Fruit fly (Drosophila melanogaster): ENCODE measurements around the gene CG31709.

CG31709 gene

dm6 chr2L:9569588-9570434, 9.6 kb downstream of the CG31709 start (continued):
- peak; percentile 94 for TF ChIP-seq row (GFP tag; IDR thresholded peaks at IDR 0.05)
- TF ChIP-seq B-H2 (GFP tag; optimal IDR thresholded peaks at IDR 0.05), result peak; percentile 91
- no peak; the same call in 1 of the 2 replicates for TF ChIP-seq CG10321 (GFP tag; IDR thresholded peaks at IDR 0.05)
- TF ChIP-seq CG9932 (GFP tag; IDR thresholded peaks at IDR 0.05), result peak; percentile 89
- TF ChIP-seq Meics (GFP tag; optimal IDR thresholded peaks at IDR 0.05), result peak; percentile 98
- peak; percentile 89 for TF ChIP-seq CG13624 (GFP tag; optimal IDR thresholded peaks at IDR 0.05)
- no peak for TF ChIP-seq yki (optimal IDR thresholded peaks at IDR 0.05)
- TF ChIP-seq Antp (GFP tag; optimal IDR thresholded peaks at IDR 0.05), result peak; percentile 80
- TF ChIP-seq bcd (GFP tag; optimal IDR thresholded peaks at IDR 0.05), result peak; percentile 98
- TF ChIP-seq fd3F (GFP tag; optimal IDR thresholded peaks at IDR 0.05), result peak; percentile 95
- peak in 1 of 2 experiments; percentile 87 for TF ChIP-seq Hr78 (GFP tag; optimal IDR thresholded peaks at IDR 0.05)
- peak; percentile 84 for TF ChIP-seq CG13123 (GFP tag; optimal IDR thresholded peaks at IDR 0.05)
- TF ChIP-seq inv (GFP tag; IDR thresholded peaks at IDR 0.05; ENCODE audit: partially characterized antibody), result peak; percentile 47
- peak; percentile 44 for TF ChIP-seq pros (GFP tag; optimal IDR thresholded peaks at IDR 0.05)
- TF ChIP-seq Ravus (GFP tag; IDR thresholded peaks at IDR 0.05), result peak; percentile 74
- peak; percentile 86 for TF ChIP-seq CG31388 (GFP tag; optimal IDR thresholded peaks at IDR 0.05)
- TF ChIP-seq Dref (GFP tag; IDR thresholded peaks at IDR 0.05), result no peak
- peak; percentile 56 for TF ChIP-seq pum (GFP tag; optimal IDR thresholded peaks at IDR 0.05)
- TF ChIP-seq Adf1 (GFP tag; IDR thresholded peaks at IDR 0.05), result peak; percentile 45; the same call in 1 of the 2 replicates
- TF ChIP-seq sd (tag; optimal IDR thresholded peaks at IDR 0.05), result peak; percentile 86
- TF ChIP-seq cwo (GFP tag; optimal IDR thresholded peaks at IDR 0.05), result peak; percentile 98
- TF ChIP-seq CG17361 (GFP tag; IDR thresholded peaks at IDR 0.05), result peak; percentile 99
- peak; percentile 85 for TF ChIP-seq MTF-1 (GFP tag; optimal IDR thresholded peaks at IDR 0.05; ENCODE audit: borderline replicate concordance)
- TF ChIP-seq Dad (GFP tag; optimal IDR thresholded peaks at IDR 0.05), result peak; percentile 80
- peak; percentile 91 for TF ChIP-seq CG1529 (GFP tag; optimal IDR thresholded peaks at IDR 0.05)
- peak; percentile 62 for TF ChIP-seq CG17802 (tag; optimal IDR thresholded peaks at IDR 0.05)
- TF ChIP-seq Lim3 (GFP tag; IDR thresholded peaks at IDR 0.05), result peak; percentile 44; the same call in 1 of the 2 replicates
- TF ChIP-seq Opbp (GFP tag; IDR thresholded peaks at IDR 0.05; ENCODE audit: partially characterized antibody), result no peak
- TF ChIP-seq nerfin-1 (tag; optimal IDR thresholded peaks at IDR 0.05), result peak; percentile 90
- peak; percentile 92 for TF ChIP-seq CG8290 (GFP tag; optimal IDR thresholded peaks at IDR 0.05)
- TF ChIP-seq CG8290 (tag; optimal IDR thresholded peaks at IDR 0.05), result peak; percentile 59 to 76
- peak; percentile 38 for TF ChIP-seq Sry-δ (GFP tag; optimal IDR thresholded peaks at IDR 0.05)
- TF ChIP-seq dm (GFP tag; optimal IDR thresholded peaks at IDR 0.05), result peak; percentile 79
- TF ChIP-seq CG8765 (GFP tag; IDR thresholded peaks at IDR 0.05), result peak; percentile 76
- TF ChIP-seq CG6765 (GFP tag; optimal IDR thresholded peaks at IDR 0.05), result peak; percentile 96
- peak; percentile 94 for TF ChIP-seq nom (GFP tag; optimal IDR thresholded peaks at IDR 0.05)
- TF ChIP-seq lmd (GFP tag; IDR thresholded peaks at IDR 0.05), result peak; percentile 93
- TF ChIP-seq CG3847 (GFP tag; IDR thresholded peaks at IDR 0.05), result peak; percentile 88
- TF ChIP-seq GATAe (GFP tag; conservative IDR thresholded peaks at IDR 0.05), result peak; percentile 48; the same call in 1 of the 2 replicates
- TF ChIP-seq Max (GFP tag; optimal IDR thresholded peaks at IDR 0.05), result peak; percentile 98
- peak; percentile 94 for TF ChIP-seq CG32532 (GFP tag; IDR thresholded peaks at IDR 0.05)
- TF ChIP-seq CG4820 (GFP tag; optimal IDR thresholded peaks at IDR 0.05), result peak; percentile 94
- peak; percentile 95 for TF ChIP-seq lilli (GFP tag; optimal IDR thresholded peaks at IDR 0.05)
- peak; percentile 92 for TF ChIP-seq slou (GFP tag; optimal IDR thresholded peaks at IDR 0.05)
- TF ChIP-seq NK7.1 (GFP tag; optimal IDR thresholded peaks at IDR 0.05), result peak; percentile 67
- peak; percentile 80 for TF ChIP-seq Elba2 (GFP tag; optimal IDR thresholded peaks at IDR 0.05)
- no peak for TF ChIP-seq lov (optimal IDR thresholded peaks at IDR 0.05)
- TF ChIP-seq lov (GFP tag; IDR thresholded peaks at IDR 0.05), result 0 out of 3 replicates have a peak, but pooled peaks have one; percentile 45
- peak; percentile 94 for TF ChIP-seq D19B (GFP tag; optimal IDR thresholded peaks at IDR 0.05)

Data from whole organism, embryonic.